Worm (Caenorhabditis elegans) whole organism, dauer: ENCODE data around the gene C24H12.1.

Experiments
- unc-62 ChIP-seq: sonication (generic microtip); optimal IDR thresholded peaks from 2 replicates; lab custom pipeline; 2017; ENCODE audit warnings: missing biosample characterization, missing genetic modification reagents, missing genetic modification characterization

The C24H12.1 gene

DNA sequence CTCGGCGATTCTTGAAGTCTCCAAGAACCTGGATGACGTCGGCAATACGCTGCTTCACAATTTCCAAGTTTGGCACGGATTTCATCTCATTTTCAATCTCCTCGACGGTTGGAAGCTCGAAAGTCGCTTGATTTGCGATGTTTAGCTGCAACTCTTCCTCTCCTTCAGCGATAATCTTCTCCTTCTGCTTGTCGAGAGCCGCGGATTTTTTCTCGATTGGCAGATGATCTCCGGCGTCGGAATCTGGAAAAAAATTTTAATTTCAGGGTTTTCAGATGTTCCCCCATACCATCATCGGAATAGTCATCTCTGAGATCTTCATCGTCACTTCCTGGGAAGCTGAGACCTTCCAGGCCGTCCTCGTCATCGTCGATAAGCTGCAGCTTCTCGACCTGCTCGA, 34.1 kb downstream of the C24H12.1 start:
- no peak for TF ChIP-seq unc-62 (GFP tag; lab: Kevin White, UChicago)

DNA sequence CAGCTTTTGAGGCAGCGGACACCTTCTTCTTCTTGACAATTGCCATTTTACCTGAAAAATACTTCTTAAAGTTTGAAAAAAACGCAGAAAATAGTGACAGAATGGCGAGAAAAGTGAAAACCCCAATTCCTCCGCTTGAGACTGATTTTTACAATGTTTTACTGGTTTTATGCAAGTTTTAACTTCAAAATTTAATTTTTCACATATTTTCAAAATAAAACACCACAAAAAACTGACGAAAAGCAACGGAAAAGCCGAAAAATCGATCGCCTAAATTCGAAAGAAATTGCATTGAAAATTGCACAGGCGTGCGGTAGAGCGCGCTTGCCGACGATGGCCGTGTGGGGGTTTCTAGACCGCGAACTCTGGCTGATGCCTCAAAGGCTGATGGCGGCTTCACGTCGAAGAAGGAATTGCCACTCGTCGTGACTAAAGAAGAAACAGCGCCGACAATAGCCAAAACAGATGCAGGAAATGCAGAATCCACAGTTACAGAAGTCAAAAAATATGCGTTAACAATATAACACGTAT, 34.8 kb downstream of the C24H12.1 start, which contains the start of gene nsun-1:
Gene nsun-1 (minus strand): TSS at position 51 of the 531 bp plus-strand sequence.
- TF ChIP-seq unc-62 (GFP tag; lab: Kevin White, UChicago): no peak

DNA sequence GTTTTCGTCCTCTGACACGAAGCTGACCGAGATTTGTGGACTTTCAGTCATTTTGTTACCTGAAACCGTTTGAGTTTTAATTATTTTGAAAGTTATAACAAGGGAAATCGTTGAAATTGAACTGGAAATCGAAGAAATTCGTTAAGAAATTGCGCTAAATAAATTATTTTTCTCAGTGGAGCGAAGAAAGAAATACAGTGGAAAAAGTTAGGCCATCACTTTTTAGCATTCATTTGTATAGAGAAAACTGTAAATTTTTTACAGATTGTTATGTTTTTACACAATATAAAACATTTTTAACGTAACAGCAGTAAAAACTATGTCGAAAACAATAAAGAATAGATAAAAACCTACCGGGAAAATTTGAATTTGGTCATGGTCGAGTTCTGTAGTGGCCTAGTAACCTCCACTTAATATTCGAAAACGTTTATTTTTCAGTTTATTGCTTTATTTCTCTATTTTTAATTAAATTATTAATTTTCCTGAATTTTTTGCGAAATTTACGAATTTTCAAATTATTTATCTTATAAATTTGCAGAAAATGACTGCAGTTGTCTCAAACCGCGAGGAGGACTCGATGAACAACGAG, 43.2 kb downstream of the C24H12.1 start, which contains the start of the genes gldi-1 and prp-21:
Gene gldi-1 (minus strand): TSS at position 51 of the 589 bp plus-strand sequence.
Gene prp-21 (plus strand): TSS at position 539 of the 589 bp plus-strand sequence.
- TF ChIP-seq unc-62 (GFP tag; lab: Kevin White, UChicago): no peak
